Worm (Caenorhabditis elegans) whole organism, young adult: Measurements from ENCODE around the gene Y6G8.6.

Experiments
- B0336.3 ChIP-seq: fragments of 200-800 bp; sonication (Bioruptor generic); IDR thresholded peaks from 2 replicates; pipeline ENCODE4 v1.3.6; 2022; ENCODE audit warnings: missing genetic modification characterization, missing compliant biosample characterization
- F22D6.2 ChIP-seq: sonication (generic microtip); optimal IDR thresholded peaks from 2 replicates; lab custom pipeline; 2016; ENCODE audit warnings: mild to moderate bottlenecking, missing genetic modification characterization, missing compliant biosample characterization
- F23B12.7 ChIP-seq: sonication (generic microtip); optimal IDR thresholded peaks from 2 replicates; lab custom pipeline; 2017; ENCODE audit warnings: missing genetic modification characterization, mild to moderate bottlenecking, missing compliant biosample characterization, antibody characterized with exemption, moderate library complexity; ENCODE audit not compliant: insufficient read depth
- F33H1.4 ChIP-seq: fragments of 200-800 bp; sonication (Bioruptor generic); IDR thresholded peaks from 2 replicates; pipeline ENCODE4 v1.3.6; 2022; ENCODE audit warnings: missing genetic modification reagents, missing genetic modification characterization, missing compliant biosample characterization
- F55B11.4 ChIP-seq: sonication (generic microtip); optimal IDR thresholded peaks from 2 replicates; lab custom pipeline; 2016; ENCODE audit warnings: missing compliant biosample characterization, missing genetic modification characterization, borderline replicate concordance; ENCODE audit not compliant: insufficient read depth
- atf-7 ChIP-seq: sonication (generic microtip); optimal IDR thresholded peaks from 2 replicates; lab custom pipeline; 2017; ENCODE audit warnings: mild to moderate bottlenecking, missing genetic modification characterization, missing compliant biosample characterization
- attf-5 ChIP-seq: fragments of 200-800 bp; sonication (Bioruptor generic); optimal IDR thresholded peaks from 2 replicates; lab custom pipeline; 2018; ENCODE audit warnings: mild to moderate bottlenecking, missing genetic modification characterization, missing compliant biosample characterization
- bed-1 ChIP-seq: fragments of 200-800 bp; sonication (Bioruptor generic); IDR thresholded peaks from 2 replicates; pipeline ENCODE4 v1.3.6; 2022; ENCODE audit warnings: missing genetic modification reagents, missing genetic modification characterization, missing compliant biosample characterization
- cebp-1 ChIP-seq, 2 experiments: fragments of 200-800 bp in 1 of 2; sonication (Bioruptor generic) in 1 of 2; sonication (generic microtip) in 1 of 2; IDR thresholded peaks in 1 of 2; optimal IDR thresholded peaks in 1 of 2; 2 replicates each; pipeline versions ENCODE4 v1.3.6 to Lab custom; 2017 to 2022; ENCODE audit warnings: missing compliant biosample characterization in 2 of 2, missing genetic modification characterization in 2 of 2, mild to moderate bottlenecking in 1 of 2, missing genetic modification reagents in 1 of 2, moderate library complexity in 1 of 2
- ceh-100 ChIP-seq: fragments of 200-800 bp; sonication (Bioruptor generic); IDR thresholded peaks from 2 replicates; pipeline ENCODE4 v1.3.6; 2022; ENCODE audit warnings: missing genetic modification reagents, missing genetic modification characterization, missing compliant biosample characterization
- chd-7 ChIP-seq: sonication (generic microtip); optimal IDR thresholded peaks from 2 replicates; lab custom pipeline; 2016; ENCODE audit warnings: mild to moderate bottlenecking, missing genetic modification characterization, moderate library complexity, missing compliant biosample characterization
- dox-1 ChIP-seq: fragments of 200-800 bp; sonication (Bioruptor generic); IDR thresholded peaks from 2 replicates; pipeline ENCODE4 v1.3.6; 2022; ENCODE audit warnings: missing genetic modification reagents, missing genetic modification characterization, missing compliant biosample characterization
- egl-44 ChIP-seq: fragments of 200-800 bp; sonication (Bioruptor generic); IDR thresholded peaks from 2 replicates; pipeline ENCODE4 v1.3.6; 2022; ENCODE audit warnings: missing genetic modification reagents, missing genetic modification characterization, missing compliant biosample characterization
- egrh-3 ChIP-seq: fragments of 200-800 bp; sonication (Bioruptor generic); IDR thresholded peaks from 2 replicates; pipeline ENCODE4 v1.3.6; 2022; ENCODE audit warnings: missing genetic modification reagents, missing genetic modification characterization, missing compliant biosample characterization
- ekl-4 ChIP-seq: fragments of 200-800 bp; sonication (Bioruptor generic); IDR thresholded peaks from 2 replicates; pipeline ENCODE4 v1.3.6; 2022; ENCODE audit warnings: missing genetic modification reagents, missing genetic modification characterization, missing compliant biosample characterization
- ets-4 ChIP-seq: fragments of 200-800 bp; sonication (Bioruptor generic); optimal IDR thresholded peaks from 2 replicates; lab custom pipeline; 2018; ENCODE audit warnings: mild to moderate bottlenecking, missing genetic modification characterization, missing compliant biosample characterization
- hrde-1 ChIP-seq: sonication (generic microtip); optimal IDR thresholded peaks from 2 replicates; lab custom pipeline; 2016; ENCODE audit warnings: missing genetic modification characterization, mild to moderate bottlenecking, missing compliant biosample characterization, moderate library complexity, missing genotype, missing genetic modification reagents, borderline replicate concordance
- lag-1 ChIP-seq: fragments of 200-800 bp; sonication (Bioruptor generic); IDR thresholded peaks from 2 replicates; pipeline ENCODE4 v1.3.6; 2022; ENCODE audit warnings: missing genetic modification reagents, missing genetic modification characterization, missing compliant biosample characterization
- let-607 ChIP-seq, 2 experiments: fragments of 200-800 bp in 1 of 2; sonication (Bioruptor generic) in 1 of 2; sonication (generic microtip) in 1 of 2; optimal IDR thresholded peaks; 2 replicates each; lab custom pipeline; 2016 to 2018; ENCODE audit warnings: mild to moderate bottlenecking in 2 of 2, missing compliant biosample characterization in 2 of 2, missing genetic modification characterization in 2 of 2, moderate library complexity in 2 of 2, missing genotype in 1 of 2
- madf-10 ChIP-seq: sonication (generic microtip); optimal IDR thresholded peaks from 2 replicates; lab custom pipeline; 2016; ENCODE audit warnings: mild to moderate bottlenecking, missing genetic modification characterization, missing compliant biosample characterization
- nfya-1 ChIP-seq: sonication (generic microtip); optimal IDR thresholded peaks from 2 replicates; lab custom pipeline; 2017; ENCODE audit warnings: antibody characterized with exemption, missing compliant biosample characterization, missing genetic modification characterization, borderline replicate concordance; ENCODE audit not compliant: insufficient read depth
- nfyb-1 ChIP-seq: fragments of 200-800 bp; sonication (Bioruptor generic); IDR thresholded peaks from 2 replicates; pipeline ENCODE4 v1.3.6; 2022; ENCODE audit warnings: missing genetic modification reagents, missing genetic modification characterization, missing compliant biosample characterization
- nhr-80 ChIP-seq: sonication (generic microtip); optimal IDR thresholded peaks from 2 replicates; lab custom pipeline; 2016; ENCODE audit warnings: missing genetic modification characterization, missing compliant biosample characterization
- nhr-90 ChIP-seq: sonication (generic microtip); optimal IDR thresholded peaks from 2 replicates; lab custom pipeline; 2016; ENCODE audit warnings: missing genotype, mild to moderate bottlenecking, missing genetic modification characterization, missing compliant biosample characterization
- pha-4 ChIP-seq: fragments of 150-350 bp; sonication (generic microtip); optimal IDR thresholded peaks from 2 replicates; lab custom pipeline; 2014; ENCODE audit warnings: missing biosample characterization, missing genetic modification reagents, missing genetic modification characterization
- rpc-1 ChIP-seq, 2 experiments: fragments of 150-350 bp in 1 of 2; sonication (generic microtip) in 1 of 2; optimal IDR thresholded peaks; 2 replicates each; lab custom pipeline; 2014 to 2018; ENCODE audit warnings: missing biosample characterization in 1 of 2, missing genetic modification characterization in 1 of 2, missing genetic modification reagents in 1 of 2, missing genotype in 1 of 2
- snpc-1.3 ChIP-seq: sonication (generic microtip); optimal IDR thresholded peaks from 2 replicates; lab custom pipeline; 2017; ENCODE audit warnings: missing genetic modification characterization, mild to moderate bottlenecking, missing compliant biosample characterization, antibody characterized with exemption, moderate library complexity, missing genotype, missing genetic modification reagents; ENCODE audit not compliant: insufficient read depth
- snpc-4 ChIP-seq, 5 experiments: fragments of 150-350 bp in 1 of 5; sonication (generic microtip) in 4 of 5; optimal IDR thresholded peaks; 2 replicates each; lab custom pipeline; 2014 to 2018; ENCODE audit warnings: missing genetic modification characterization in 5 of 5, missing biosample characterization in 3 of 5, antibody characterized with exemption in 2 of 5, mild to moderate bottlenecking in 2 of 5, missing compliant biosample characterization in 2 of 5, missing genotype in 2 of 5, moderate library complexity in 2 of 5, missing genetic modification reagents in 1 of 5
- tbp1 ChIP-seq: fragments of 200-800 bp; sonication (Bioruptor generic); optimal IDR thresholded peaks from 2 replicates; lab custom pipeline; 2018; ENCODE audit warnings: mild to moderate bottlenecking, missing genetic modification characterization, missing compliant biosample characterization
- unc-62 ChIP-seq: fragments of 150-350 bp; optimal IDR thresholded peaks from 2 replicates; lab custom pipeline; 2014; ENCODE audit warnings: missing biosample characterization, missing genetic modification reagents, missing genetic modification characterization
- ztf-22 ChIP-seq: fragments of 200-800 bp; sonication (Bioruptor generic); optimal IDR thresholded peaks from 2 replicates; lab custom pipeline; 2018; ENCODE audit warnings: mild to moderate bottlenecking, missing genetic modification characterization, moderate library complexity, missing compliant biosample characterization

Gene Y6G8.6

ce11 chrV:17662260-17662659, 45.6 kb upstream of the Y6G8.6 start:
- TF ChIP-seq nhr-80 (peak; percentile 87), bed-1 (GFP tag; lab: Robert Waterston, UW) (no peak), snpc-4 (GFP tag; optimal IDR thresholded peaks at IDR 0.05; lab: Kevin White, UChicago) (no peak), snpc-4 (tag; optimal IDR thresholded peaks at IDR 0.05; lab: Kevin White, UChicago) (peak in 1 of 4 experiments; percentile 0), cebp-1 (GFP tag; IDR thresholded peaks at IDR 0.05; lab: Robert Waterston, UW) (no peak), cebp-1 (tag; optimal IDR thresholded peaks at IDR 0.05; lab: Kevin White, UChicago) (no peak), lag-1 (GFP tag; lab: Robert Waterston, UW) (no peak), atf-7 (tag; lab: Kevin White, UChicago) (peak; percentile 41)

ce11 chrV:17660003-17660402, 43.3 kb upstream of the Y6G8.6 start, which contains the start of gene dgat-2:
Gene dgat-2 (plus strand): TSS chrV:17660303.
- TF ChIP-seq chd-7 (tag; lab: Kevin White, UChicago) (no peak), rpc-1 (optimal IDR thresholded peaks at IDR 0.05; lab: Kevin White, UChicago) (no peak), rpc-1 (tag; optimal IDR thresholded peaks at IDR 0.05; lab: Kevin White, UChicago) (peak; percentile 10)
- TF ChIP-seq, all 124 proteins: peak for 1

ce11 chrV:17659228-17659627, 42.5 kb upstream of the Y6G8.6 start, which contains the start of gene fbxa-108:
Gene fbxa-108 (minus strand): TSS chrV:17659385.
- peak; percentile 64 for TF ChIP-seq B0336.3 (GFP tag; lab: Robert Waterston, UW)
- TF ChIP-seq pha-4 (tag; lab: Kevin White, UChicago): peak; percentile 82
- TF ChIP-seq F33H1.4 (GFP tag; lab: Robert Waterston, UW): no peak
- TF ChIP-seq madf-10 (tag; lab: Kevin White, UChicago): peak; percentile 33
- no peak for TF ChIP-seq hrde-1 (tag; lab: Kevin White, UChicago)
- TF ChIP-seq ztf-22 (GFP tag; lab: Kevin White, UChicago): peak; percentile 79
- no peak for TF ChIP-seq lag-1 (GFP tag; lab: Robert Waterston, UW)
- TF ChIP-seq egl-44 (GFP tag; lab: Robert Waterston, UW): 0 out of 2 replicates have a peak, but pooled peaks have one; percentile 46
- peak; percentile 13 for TF ChIP-seq attf-5
- TF ChIP-seq ceh-100 (GFP tag; lab: Robert Waterston, UW): no peak
- no peak for TF ChIP-seq F55B11.4 (tag; lab: Kevin White, UChicago)
- peak; percentile 17 for TF ChIP-seq unc-62 (GFP tag; lab: Kevin White, UChicago)
- no peak for TF ChIP-seq snpc-1.3 (tag; lab: Kevin White, UChicago)
- TF ChIP-seq atf-7 (tag; lab: Kevin White, UChicago): peak; percentile 78
- no peak for TF ChIP-seq ekl-4
- peak; percentile 10 for TF ChIP-seq F23B12.7
- peak; percentile 9 for TF ChIP-seq F22D6.2 (tag; lab: Kevin White, UChicago)
- TF ChIP-seq snpc-4 (GFP tag; optimal IDR thresholded peaks at IDR 0.05; lab: Kevin White, UChicago): no peak
- peak in 3 of 4 experiments; percentile 45 to 71 (median 61) for TF ChIP-seq snpc-4 (tag; optimal IDR thresholded peaks at IDR 0.05; lab: Kevin White, UChicago)
- TF ChIP-seq egrh-3: no peak
- no peak for TF ChIP-seq nfya-1 (tag; lab: Kevin White, UChicago)
- TF ChIP-seq nhr-80: peak; percentile 99
- TF ChIP-seq cebp-1 (GFP tag; IDR thresholded peaks at IDR 0.05; lab: Robert Waterston, UW): peak; percentile 97
- TF ChIP-seq cebp-1 (tag; optimal IDR thresholded peaks at IDR 0.05; lab: Kevin White, UChicago): peak; percentile 97
- peak; percentile 67 for TF ChIP-seq ets-4 (GFP tag; lab: Kevin White, UChicago)
- peak; percentile 55; the same call in 1 of the 2 replicates for TF ChIP-seq dox-1 (GFP tag; lab: Robert Waterston, UW)
- peak; percentile 59 for TF ChIP-seq nhr-90 (tag; lab: Kevin White, UChicago)
- peak; percentile 22 for TF ChIP-seq tbp1 (GFP tag; lab: Kevin White, UChicago)
- TF ChIP-seq let-607 (tag; optimal IDR thresholded peaks at IDR 0.05; lab: Kevin White, UChicago): peak; percentile 14 to 35
- TF ChIP-seq nfyb-1 (GFP tag; lab: Robert Waterston, UW): peak; percentile 60; the same call in 1 of the 2 replicates
